Worm (Caenorhabditis elegans) whole organism, L4/young adult: Measurements from ENCODE around the gene ZK622.4.

Source experiments
- W03F9.2 ChIP-seq: fragments of 150-350 bp; optimal IDR thresholded peaks from 2 replicates; lab custom pipeline; 2014; ENCODE audit warnings: missing biosample characterization, missing genetic modification characterization
- dao-5 ChIP-seq: sonication (generic microtip); optimal IDR thresholded peaks from 2 replicates; lab custom pipeline; 2016; ENCODE audit warnings: missing genotype, missing genetic modification characterization, moderate library complexity, missing compliant biosample characterization
- him-1 ChIP-seq: sonication (generic microtip); optimal IDR thresholded peaks from 2 replicates; lab custom pipeline; 2016; ENCODE audit warnings: missing genotype, missing genetic modification reagents, missing genetic modification characterization, missing compliant biosample characterization

- TF ChIP-seq him-1 = no peak
- TF ChIP-seq dao-5 (tag; lab: Kevin White, UChicago) = no peak
- TF ChIP-seq W03F9.2 (tag; lab: Kevin White, UChicago) = no peak
Observed at ce11 chrII:5335370-5336034, 43.0 kb downstream of the ZK622.4 start.
